Fruit fly (Drosophila melanogaster) whole organism, wandering third instar larva: ENCODE data around the gene Cht11.

Experiments used
- Abd-B ChIP-seq: fragments of >200 bp; optimal IDR thresholded peaks from 2 replicates; lab custom pipeline; 2017; ENCODE audit warnings: missing biosample characterization, missing genetic modification characterization
- Dfd ChIP-seq: fragments of >200 bp; optimal IDR thresholded peaks from 2 replicates; lab custom pipeline; 2017; ENCODE audit warnings: missing biosample characterization, missing genetic modification characterization
- OdsH ChIP-seq: fragments of 200-800 bp; sonication (Bioruptor generic); optimal IDR thresholded peaks from 2 replicates; lab custom pipeline; 2016; ENCODE audit warnings: missing biosample characterization, mild to moderate bottlenecking, missing genetic modification characterization
- dl ChIP-seq, 2 experiments: fragments of 175-275, 200-275 bp in 1 of 2; fragments of 200-275 bp in 1 of 2; sonication (Bioruptor generic); optimal IDR thresholded peaks; lab custom pipeline; 2018; ENCODE audit warnings: mild to moderate bottlenecking in 2 of 2, missing biosample characterization in 2 of 2, missing genetic modification characterization in 2 of 2, moderate library complexity in 2 of 2; ENCODE audit not compliant: partially characterized antibody in 2 of 2, insufficient read depth in 1 of 2
- dsf ChIP-seq: sonication (Bioruptor generic); optimal IDR thresholded peaks from 2 replicates; lab custom pipeline; 2016; ENCODE audit warnings: missing biosample characterization, missing genetic modification characterization, borderline replicate concordance
- ey ChIP-seq: fragments of 200-800 bp; sonication (Bioruptor generic); optimal IDR thresholded peaks from 2 replicates; lab custom pipeline; 2016; ENCODE audit warnings: missing biosample characterization, missing genetic modification characterization
- foxo ChIP-seq, 2 experiments: fragments of 200-800 bp; sonication (Bioruptor generic); optimal IDR thresholded peaks; 2 replicates in 1 of 2; 3 replicates in 1 of 2; lab custom pipeline; 2016 to 2017; ENCODE audit warnings: missing biosample characterization in 2 of 2, missing genetic modification characterization in 2 of 2
- pan ChIP-seq: fragments of >200 bp; optimal IDR thresholded peaks from 2 replicates; lab custom pipeline; 2017
- usp ChIP-seq: fragments of >200 bp; optimal IDR thresholded peaks from 2 replicates; lab custom pipeline; 2017; ENCODE audit warnings: missing biosample characterization, missing genetic modification characterization

DNA sequence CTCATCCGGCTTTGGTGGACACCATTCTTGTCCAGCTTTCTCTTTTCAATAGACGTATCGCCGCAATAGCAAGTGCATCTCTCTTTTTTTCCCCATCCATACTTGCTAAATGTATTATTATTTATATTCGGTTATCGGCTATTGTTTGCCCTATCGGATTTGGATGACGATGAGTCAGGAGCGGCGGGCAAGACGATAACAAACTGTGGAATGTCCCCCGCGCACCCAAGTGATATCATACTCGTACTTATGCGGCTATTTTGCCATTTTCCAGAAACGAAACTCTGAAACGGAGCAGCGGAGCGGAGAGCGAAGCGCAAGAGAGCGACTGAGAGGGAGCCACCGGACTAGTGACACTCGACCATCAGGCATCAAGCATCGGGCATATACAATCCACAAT is 43.9 kb downstream of the Cht11 start:
- TF ChIP-seq usp = no peak
- TF ChIP-seq pan (lab: Kevin White, UChicago) = no peak
- TF ChIP-seq ey = no peak
- TF ChIP-seq OdsH (GFP tag; lab: Kevin White, UChicago) = no peak
- TF ChIP-seq Dfd (GFP tag; lab: Kevin White, UChicago) = no peak
- TF ChIP-seq Abd-B (GFP tag; lab: Kevin White, UChicago) = no peak
- peak in 1 of 2 experiments; percentile 43 for TF ChIP-seq dl (GFP tag; optimal IDR thresholded peaks at IDR 0.05; lab: Kevin White, UChicago; ENCODE audit: insufficient read depth in 1 of 2, partially characterized antibody in 2 of 2)
- no peak for TF ChIP-seq foxo (GFP tag; optimal IDR thresholded peaks at IDR 0.05; lab: Kevin White, UChicago)
- TF ChIP-seq dsf = no peak
